Worm (Caenorhabditis elegans) whole organism, L1 larva: ENCODE data around the gene unc-47.

Experiments
- ama-1 ChIP-seq: fragments of 150-350 bp; optimal IDR thresholded peaks from 2 replicates; lab custom pipeline; 2014
- efl-3 ChIP-seq: fragments of 200-800 bp; sonication (Bioruptor generic); optimal IDR thresholded peaks from 2 replicates; lab custom pipeline; 2018; ENCODE audit warnings: mild to moderate bottlenecking, missing genetic modification characterization, missing compliant biosample characterization
- fkh-8 ChIP-seq: sonication (generic microtip); optimal IDR thresholded peaks from 2 replicates; lab custom pipeline; 2016; ENCODE audit warnings: mild to moderate bottlenecking, missing genetic modification characterization, missing compliant biosample characterization
- fos-1 ChIP-seq: fragments of 150-350 bp; optimal IDR thresholded peaks from 2 replicates; lab custom pipeline; 2014; ENCODE audit warnings: missing biosample characterization, missing genetic modification characterization
- nhr-237 ChIP-seq: fragments of 150-350 bp; optimal IDR thresholded peaks from 2 replicates; lab custom pipeline; 2014; ENCODE audit warnings: missing biosample characterization, missing genetic modification characterization
- nhr-77 ChIP-seq: fragments of 150-350 bp; optimal IDR thresholded peaks from 2 replicates; lab custom pipeline; 2014; ENCODE audit warnings: missing biosample characterization, missing genetic modification characterization
- pqm-1 ChIP-seq: sonication (generic microtip); optimal IDR thresholded peaks from 3 replicates; lab custom pipeline; 2017; ENCODE audit warnings: missing biosample characterization, missing genetic modification characterization
- skn-1 ChIP-seq: fragments of 150-350 bp; optimal IDR thresholded peaks from 2 replicates; lab custom pipeline; 2014; ENCODE audit warnings: missing biosample characterization, missing genetic modification characterization
- tbx-2 ChIP-seq: sonication (generic microtip); optimal IDR thresholded peaks from 2 replicates; lab custom pipeline; 2016; ENCODE audit warnings: missing genetic modification characterization, missing compliant biosample characterization
- ztf-11 ChIP-seq, 2 experiments: sonication (generic microtip); optimal IDR thresholded peaks; 2 replicates each; lab custom pipeline; 2016 to 2017; ENCODE audit warnings: missing genetic modification characterization in 2 of 2, missing biosample characterization in 1 of 2, missing compliant biosample characterization in 1 of 2

DNA sequence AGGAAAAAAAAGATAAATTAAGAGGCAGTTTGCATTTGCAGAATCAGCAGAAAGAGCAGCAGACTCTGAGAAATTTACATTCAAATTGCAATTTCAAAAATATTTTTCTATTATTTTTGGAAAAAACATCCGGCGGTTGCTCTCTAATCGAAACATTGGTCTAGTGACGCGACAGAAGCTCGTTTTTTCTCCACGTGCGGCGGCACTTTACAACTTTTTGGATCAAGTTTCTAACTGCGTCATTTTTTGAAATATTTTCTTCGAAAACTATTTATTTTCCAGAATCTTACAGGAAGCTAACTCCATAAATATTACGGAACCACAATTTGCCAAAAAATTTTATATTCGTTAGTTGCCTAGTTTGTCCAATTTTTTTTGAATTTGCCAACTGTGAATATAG, 36.1 kb downstream of the unc-47 start:
- TF ChIP-seq tbx-2 (tag; lab: Kevin White, UChicago) (no peak), nhr-237 (tag; lab: Kevin White, UChicago) (no peak), nhr-77 (tag; lab: Kevin White, UChicago) (no peak), fkh-8 (tag; lab: Kevin White, UChicago) (no peak), efl-3 (GFP tag; lab: Kevin White, UChicago) (no peak), pqm-1 (tag; lab: Kevin White, UChicago) (no peak), ztf-11 (tag; optimal IDR thresholded peaks at IDR 0.05; lab: Kevin White, UChicago) (no peak), ama-1 (lab: Kevin White, UChicago) (no peak), skn-1 (tag; lab: Kevin White, UChicago) (no peak), fos-1 (tag; lab: Kevin White, UChicago) (no peak)
